Worm (Caenorhabditis elegans): Measurements from ENCODE around the gene C25E10.10.

- no peak for TF ChIP-seq ama-1 (optimal IDR thresholded peaks at IDR 0.05)
- no peak for TF ChIP-seq flt-1 (GFP tag; IDR thresholded peaks at IDR 0.05)
- no peak for TF ChIP-seq ets-7 (tag; optimal IDR thresholded peaks at IDR 0.05)
- TF ChIP-seq F13C5.2 (tag; optimal IDR thresholded peaks at IDR 0.05) = no peak
- no peak for TF ChIP-seq hmg-4 (GFP tag; optimal IDR thresholded peaks at IDR 0.05)
- TF ChIP-seq tbx-37 (GFP tag; conservative IDR thresholded peaks at IDR 0.05) = no peak
- TF ChIP-seq tbx-11 (GFP tag; IDR thresholded peaks at IDR 0.05) = no peak
- TF ChIP-seq pes-1 (GFP tag; IDR thresholded peaks at IDR 0.05) = no peak
- TF ChIP-seq aly-1 (tag; optimal IDR thresholded peaks at IDR 0.05) = no peak
- no peak for TF ChIP-seq B0310.2 (tag; optimal IDR thresholded peaks at IDR 0.05)
Measured at ce11 chrV:9059468-9059867, 3.3 kb upstream of the C25E10.10 start, which contains the start of the genes C25E10.16 and C25E10.13.
